Worm (Caenorhabditis elegans) whole organism, early embryonic: ENCODE results near the gene smrd-1.
A peak's percentile ranks its signal among the peaks of the same experiment; 100 is the strongest.

Experiments
- B0310.2 ChIP-seq: sonication (generic microtip); optimal IDR thresholded peaks from 2 replicates; lab custom pipeline; 2016; ENCODE audit warnings: mild to moderate bottlenecking, missing genetic modification characterization, missing compliant biosample characterization
- F13C5.2 ChIP-seq: sonication (generic microtip); optimal IDR thresholded peaks from 2 replicates; lab custom pipeline; 2017; ENCODE audit warnings: mild to moderate bottlenecking, missing genetic modification characterization, inconsistent platforms, missing compliant biosample characterization
- aly-1 ChIP-seq: sonication (generic microtip); optimal IDR thresholded peaks from 2 replicates; lab custom pipeline; 2016; ENCODE audit warnings: missing genetic modification characterization, missing compliant biosample characterization
- ama-1 ChIP-seq: fragments of 150-350 bp; optimal IDR thresholded peaks from 2 replicates; lab custom pipeline; 2014
- ceh-13 ChIP-seq: fragments of 200-800 bp; sonication (Bioruptor generic); optimal IDR thresholded peaks from 2 replicates; lab custom pipeline; 2018; ENCODE audit warnings: mild to moderate bottlenecking, missing genetic modification characterization, missing compliant biosample characterization
- ceh-36 ChIP-seq: sonication (generic microtip); optimal IDR thresholded peaks from 2 replicates; lab custom pipeline; 2016; ENCODE audit warnings: missing genetic modification characterization, inconsistent platforms, missing compliant biosample characterization
- ets-7 ChIP-seq: sonication (generic microtip); optimal IDR thresholded peaks from 2 replicates; lab custom pipeline; 2016; ENCODE audit warnings: missing genotype, missing genetic modification characterization, missing compliant biosample characterization
- flt-1 ChIP-seq: fragments of 200-800 bp; sonication (Bioruptor generic); IDR thresholded peaks from 2 replicates; pipeline ENCODE4 v1.3.6; 2022; ENCODE audit warnings: missing genetic modification characterization, missing compliant biosample characterization
- hmbx-1 ChIP-seq: sonication (generic microtip); optimal IDR thresholded peaks from 2 replicates; lab custom pipeline; 2016; ENCODE audit warnings: mild to moderate bottlenecking, missing genetic modification characterization, missing compliant biosample characterization
- hmg-4 ChIP-seq: fragments of 200-800 bp; sonication (Bioruptor generic); optimal IDR thresholded peaks from 2 replicates; lab custom pipeline; 2018; ENCODE audit warnings: mild to moderate bottlenecking, missing genetic modification characterization, missing compliant biosample characterization
- hnd-1 ChIP-seq: sonication (generic microtip); optimal IDR thresholded peaks from 2 replicates; lab custom pipeline; 2016; ENCODE audit warnings: missing genetic modification characterization, missing compliant biosample characterization
- pes-1 ChIP-seq: fragments of 200-800 bp; sonication (Bioruptor generic); IDR thresholded peaks from 2 replicates; pipeline ENCODE4 v1.3.6; 2022; ENCODE audit warnings: missing genetic modification reagents, missing genetic modification characterization, missing compliant biosample characterization
- scrt-1 ChIP-seq: fragments of 200-800 bp; sonication (Bioruptor generic); IDR thresholded peaks from 2 replicates; pipeline ENCODE4 v1.3.6; 2022; ENCODE audit warnings: missing genetic modification characterization, missing compliant biosample characterization
- sea-1 ChIP-seq: fragments of 200-800 bp; sonication (Bioruptor generic); conservative IDR thresholded peaks from 2 replicates; pipeline ENCODE4 v1.3.6; 2022; ENCODE audit warnings: missing genetic modification characterization, missing compliant biosample characterization
- tbx-11 ChIP-seq: fragments of 200-800 bp; sonication (Bioruptor generic); IDR thresholded peaks from 2 replicates; pipeline ENCODE4 v1.3.6; 2022; ENCODE audit warnings: missing genetic modification characterization, missing compliant biosample characterization
- tbx-37 ChIP-seq: fragments of 200-800 bp; sonication (Bioruptor generic); conservative IDR thresholded peaks from 2 replicates; pipeline ENCODE4 v1.3.6; 2022; ENCODE audit warnings: missing genetic modification reagents, missing genetic modification characterization, missing compliant biosample characterization
- tra-4 ChIP-seq: sonication (generic microtip); optimal IDR thresholded peaks from 2 replicates; lab custom pipeline; 2017; ENCODE audit warnings: missing genetic modification characterization, missing compliant biosample characterization

Gene smrd-1

ce11 chrIII:10415822-10416221 lies 20.0 kb downstream of the smrd-1 start, which contains the start of gene ymel-1:
Gene ymel-1 (plus strand): TSS chrIII:10416139.
- TF ChIP-seq ceh-36 (tag; lab: Kevin White, UChicago) (no peak), pes-1 (GFP tag; lab: Robert Waterston, UW) (0 out of 2 replicates have a peak, but pooled peaks have one; percentile 14), hmg-4 (GFP tag; lab: Kevin White, UChicago) (peak; percentile 29), scrt-1 (GFP tag; lab: Robert Waterston, UW) (no peak)

DNA sequence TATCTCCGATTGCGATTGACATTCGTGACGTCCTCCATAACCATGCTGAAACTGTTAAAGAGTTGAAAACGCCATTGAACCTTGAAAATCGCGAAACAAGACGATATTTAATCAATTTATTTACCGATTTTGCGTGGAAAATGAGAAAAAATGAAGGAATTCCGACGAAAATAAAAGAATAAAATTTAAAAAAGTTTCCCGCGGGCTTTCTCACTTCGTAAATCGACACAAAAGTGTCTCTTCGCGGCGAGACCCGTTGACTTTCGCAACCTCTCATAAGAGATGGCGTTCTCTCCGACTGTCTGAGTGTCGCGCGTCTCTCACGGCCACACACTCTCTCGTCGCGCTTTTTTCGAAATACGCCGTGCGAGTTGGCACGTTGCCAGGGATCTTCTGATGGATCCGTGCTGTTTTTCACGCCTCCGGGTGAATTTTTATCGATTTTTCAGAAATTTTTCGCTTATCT lies 28.6 kb downstream of the smrd-1 start, which contains the start of gene hat-1:
hat-1 (minus strand) TSS at position 51 of the 466 bp plus-strand sequence.
- TF ChIP-seq ceh-36 (tag; lab: Kevin White, UChicago) (no peak), sea-1 (GFP tag; lab: Robert Waterston, UW) (no peak), hmbx-1 (tag; lab: Kevin White, UChicago) (no peak), hnd-1 (tag; lab: Kevin White, UChicago) (no peak), scrt-1 (GFP tag; lab: Robert Waterston, UW) (no peak), flt-1 (no peak), tbx-37 (GFP tag; lab: Robert Waterston, UW) (no peak), tbx-11 (GFP tag; lab: Robert Waterston, UW) (no peak), F13C5.2 (tag; lab: Kevin White, UChicago) (no peak), pes-1 (GFP tag; lab: Robert Waterston, UW) (no peak), tra-4 (no peak), B0310.2 (no peak), aly-1 (no peak), ets-7 (tag; lab: Kevin White, UChicago) (no peak), hmg-4 (GFP tag; lab: Kevin White, UChicago) (no peak)

DNA sequence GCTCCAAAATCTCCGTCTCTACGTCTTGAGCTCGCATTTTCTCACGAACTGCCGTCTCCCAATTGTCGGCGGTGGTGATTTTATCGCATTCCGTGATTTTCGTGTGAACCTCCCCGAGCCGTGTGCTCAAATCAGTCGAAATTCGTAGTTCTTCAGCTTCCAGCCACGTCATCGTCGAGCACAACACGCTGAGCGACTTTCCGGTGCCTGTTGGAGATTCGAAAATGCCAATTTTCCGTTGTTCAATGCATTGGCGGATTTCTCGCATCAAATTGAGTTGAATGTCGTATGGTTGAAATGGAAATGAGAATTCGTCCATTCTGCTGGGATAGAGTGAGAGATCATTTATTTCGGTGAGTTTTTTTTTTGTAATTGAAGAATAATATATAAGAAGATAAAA lies 30.9 kb downstream of the smrd-1 start, which contains the start of the genes M03C11.3 and chl-1:
M03C11.3 (plus strand) TSS at position 153 of the 400 bp plus-strand sequence.
chl-1 (minus strand) TSS at position 323 of the 400 bp plus-strand sequence.
- TF ChIP-seq ama-1 (no peak), tra-4 (no peak), sea-1 (GFP tag; lab: Robert Waterston, UW) (no peak), hmbx-1 (tag; lab: Kevin White, UChicago) (no peak), pes-1 (GFP tag; lab: Robert Waterston, UW) (no peak), tbx-11 (GFP tag; lab: Robert Waterston, UW) (no peak), hnd-1 (tag; lab: Kevin White, UChicago) (no peak), tbx-37 (GFP tag; lab: Robert Waterston, UW) (no peak), aly-1 (no peak), flt-1 (no peak), ets-7 (tag; lab: Kevin White, UChicago) (no peak)

DNA sequence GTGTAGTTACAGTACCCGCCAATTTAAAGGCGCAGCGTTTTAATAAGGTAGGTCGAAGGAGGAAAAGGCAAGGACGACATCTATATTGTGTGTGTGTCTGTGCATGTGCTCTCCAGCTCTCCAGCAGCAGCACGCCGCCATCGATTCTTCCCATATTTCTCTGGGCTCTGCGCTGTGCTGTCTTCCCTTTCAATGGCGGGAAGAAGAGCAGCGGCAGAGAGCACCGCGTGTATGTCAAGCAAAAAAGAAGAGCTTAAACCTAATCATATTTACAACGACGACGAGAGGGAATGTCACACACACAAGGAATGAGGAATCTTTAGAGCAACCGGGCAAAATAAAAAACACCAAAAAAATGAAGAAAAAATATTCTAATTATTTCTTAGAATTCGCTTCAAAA lies 36.9 kb downstream of the smrd-1 start:
- TF ChIP-seq ceh-13 (GFP tag; lab: Kevin White, UChicago) (no peak), hnd-1 (tag; lab: Kevin White, UChicago) (no peak), hmbx-1 (tag; lab: Kevin White, UChicago) (no peak), scrt-1 (GFP tag; lab: Robert Waterston, UW) (no peak), pes-1 (GFP tag; lab: Robert Waterston, UW) (no peak), tra-4 (no peak), ceh-36 (tag; lab: Kevin White, UChicago) (no peak)

- TF ChIP-seq tbx-11 (GFP tag; lab: Robert Waterston, UW) (no peak), hnd-1 (tag; lab: Kevin White, UChicago) (no peak), aly-1 (no peak), ceh-36 (tag; lab: Kevin White, UChicago) (no peak), sea-1 (GFP tag; lab: Robert Waterston, UW) (no peak), F13C5.2 (tag; lab: Kevin White, UChicago) (no peak), tbx-37 (GFP tag; lab: Robert Waterston, UW) (no peak), ceh-13 (GFP tag; lab: Kevin White, UChicago) (no peak)
These were observed 38.8 kb downstream of the smrd-1 start for ce11 chrIII:10396891-10397502.

- no peak for TF ChIP-seq B0310.2
- TF ChIP-seq aly-1: no peak
- no peak for TF ChIP-seq ceh-36 (tag; lab: Kevin White, UChicago)
- no peak for TF ChIP-seq scrt-1 (GFP tag; lab: Robert Waterston, UW)
- TF ChIP-seq sea-1 (GFP tag; lab: Robert Waterston, UW): no peak
These were observed 39.8 kb downstream of the smrd-1 start, which contains the start of gene M03C11.1 for ce11 chrIII:10395990-10396389. Gene M03C11.1 (minus strand): TSS chrIII:10396090.

ce11 chrIII:10391628-10392027 lies 44.2 kb downstream of the smrd-1 start, which contains the start of gene M03C11.9:
Gene M03C11.9 (minus strand): TSS chrIII:10391728.
- no peak for TF ChIP-seq tbx-11 (GFP tag; lab: Robert Waterston, UW)
- no peak for TF ChIP-seq pes-1 (GFP tag; lab: Robert Waterston, UW)
- no peak for TF ChIP-seq sea-1 (GFP tag; lab: Robert Waterston, UW)
- no peak for TF ChIP-seq ets-7 (tag; lab: Kevin White, UChicago)
- no peak for TF ChIP-seq ceh-36 (tag; lab: Kevin White, UChicago)
- no peak for TF ChIP-seq scrt-1 (GFP tag; lab: Robert Waterston, UW)
- TF ChIP-seq ceh-13 (GFP tag; lab: Kevin White, UChicago): no peak
- no peak for TF ChIP-seq F13C5.2 (tag; lab: Kevin White, UChicago)
- TF ChIP-seq hmbx-1 (tag; lab: Kevin White, UChicago): no peak
- no peak for TF ChIP-seq aly-1
- TF ChIP-seq hmg-4 (GFP tag; lab: Kevin White, UChicago): no peak
- no peak for TF ChIP-seq flt-1
- no peak for TF ChIP-seq B0310.2
